Worm (Caenorhabditis elegans) whole organism, L2 larva: ENCODE measurements around the gene W07G4.8.

Source experiments
- R02D3.7 ChIP-seq: fragments of 150-350 bp; optimal IDR thresholded peaks from 2 replicates; lab custom pipeline; 2014; ENCODE audit warnings: missing biosample characterization, missing genetic modification characterization
- Y55F3AM.14 ChIP-seq: fragments of 200-800 bp; sonication (Bioruptor generic); optimal IDR thresholded peaks from 2 replicates; lab custom pipeline; 2018; ENCODE audit warnings: mild to moderate bottlenecking, missing genetic modification characterization, missing compliant biosample characterization
- fos-1 ChIP-seq: fragments of 150-350 bp; optimal IDR thresholded peaks from 2 replicates; lab custom pipeline; 2014; ENCODE audit warnings: missing biosample characterization, missing genetic modification characterization
- lsy-2 ChIP-seq, 2 experiments: fragments of 150-350 bp in 1 of 2; sonication (generic microtip) in 1 of 2; optimal IDR thresholded peaks; 2 replicates each; lab custom pipeline; 2014 to 2017; ENCODE audit warnings: missing biosample characterization in 2 of 2, missing genetic modification characterization in 2 of 2
- nhr-129 ChIP-seq: fragments of 150-350 bp; optimal IDR thresholded peaks from 2 replicates; lab custom pipeline; 2014; ENCODE audit warnings: missing biosample characterization, missing genetic modification characterization
- skn-1 ChIP-seq: sonication (generic microtip); optimal IDR thresholded peaks from 2 replicates; lab custom pipeline; 2017; ENCODE audit warnings: missing biosample characterization, missing genetic modification characterization
- sma-3 ChIP-seq: sonication (generic microtip); optimal IDR thresholded peaks from 2 replicates; lab custom pipeline; 2016; ENCODE audit warnings: missing genetic modification reagents, missing genetic modification characterization, missing compliant biosample characterization
- snpc-4 ChIP-seq: fragments of 150-350 bp; optimal IDR thresholded peaks from 2 replicates; lab custom pipeline; 2014; ENCODE audit warnings: missing biosample characterization, missing genetic modification characterization
- unc-55 ChIP-seq: fragments of 150-350 bp; sonication (generic microtip); optimal IDR thresholded peaks from 3 replicates; lab custom pipeline; 2014; ENCODE audit warnings: missing biosample characterization, missing genetic modification reagents, missing genetic modification characterization
- unc-62 ChIP-seq: fragments of 150-350 bp; optimal IDR thresholded peaks from 2 replicates; lab custom pipeline; 2014; ENCODE audit warnings: missing biosample characterization, missing genetic modification reagents, missing genetic modification characterization
- zag-1 ChIP-seq: fragments of 150-350 bp; optimal IDR thresholded peaks from 2 replicates; lab custom pipeline; 2014; ENCODE audit warnings: missing biosample characterization, missing genetic modification characterization
- ztf-4 ChIP-seq: fragments of 150-350 bp; optimal IDR thresholded peaks from 2 replicates; lab custom pipeline; 2014; ENCODE audit warnings: missing biosample characterization, missing genetic modification characterization

- TF ChIP-seq unc-62 (no peak), sma-3 (GFP tag; lab: Kevin White, UChicago) (no peak), Y55F3AM.14 (GFP tag; lab: Kevin White, UChicago) (no peak), lsy-2 (tag; optimal IDR thresholded peaks at IDR 0.05; lab: Kevin White, UChicago) (no peak), nhr-129 (tag; lab: Kevin White, UChicago) (no peak), zag-1 (tag; lab: Kevin White, UChicago) (no peak), R02D3.7 (tag; lab: Kevin White, UChicago) (no peak), ztf-4 (no peak), fos-1 (tag; lab: Kevin White, UChicago) (peak; percentile 28), snpc-4 (tag; lab: Kevin White, UChicago) (no peak), skn-1 (no peak), unc-55 (GFP tag; lab: Kevin White, UChicago) (no peak)
These were observed 37.5 kb downstream of the W07G4.8 start for ce11 chrV:13011904-13012303.
